Worm (Caenorhabditis elegans) whole organism, late embryonic: ENCODE results near the gene fdgt-2.

Experiments
- C08G9.2 ChIP-seq: sonication (generic microtip); optimal IDR thresholded peaks from 2 replicates; lab custom pipeline; 2016; ENCODE audit warnings: mild to moderate bottlenecking, missing genetic modification characterization, moderate library complexity, missing compliant biosample characterization
- C38D4.7 ChIP-seq: fragments of 200-800 bp; sonication (Bioruptor generic); optimal IDR thresholded peaks from 2 replicates; lab custom pipeline; 2018; ENCODE audit warnings: mild to moderate bottlenecking, missing genetic modification characterization, moderate library complexity, missing compliant biosample characterization
- F13H6.1 ChIP-seq: sonication (generic microtip); optimal IDR thresholded peaks from 2 replicates; lab custom pipeline; 2016; ENCODE audit warnings: missing genetic modification characterization, missing compliant biosample characterization
- K02D7.2 ChIP-seq: sonication (generic microtip); optimal IDR thresholded peaks from 2 replicates; lab custom pipeline; 2017; ENCODE audit warnings: mild to moderate bottlenecking, missing genetic modification characterization, missing compliant biosample characterization
- K09A11.1 ChIP-seq: sonication (generic microtip); optimal IDR thresholded peaks from 2 replicates; lab custom pipeline; 2017; ENCODE audit warnings: antibody characterized with exemption, mild to moderate bottlenecking, missing genetic modification characterization, missing compliant biosample characterization; ENCODE audit not compliant: insufficient read depth
- ceh-14 ChIP-seq: sonication (generic microtip); optimal IDR thresholded peaks from 2 replicates; lab custom pipeline; 2016; ENCODE audit warnings: missing genotype, missing genetic modification characterization, missing compliant biosample characterization
- ceh-18 ChIP-seq: sonication (generic microtip); optimal IDR thresholded peaks from 2 replicates; lab custom pipeline; 2016; ENCODE audit warnings: missing genetic modification characterization, missing compliant biosample characterization
- ceh-31 ChIP-seq: sonication (generic microtip); optimal IDR thresholded peaks from 2 replicates; lab custom pipeline; 2016; ENCODE audit warnings: missing genetic modification characterization, missing compliant biosample characterization
- dve-1 ChIP-seq: sonication (generic microtip); optimal IDR thresholded peaks from 2 replicates; lab custom pipeline; 2017; ENCODE audit warnings: antibody characterized with exemption, mild to moderate bottlenecking, missing genetic modification characterization, missing compliant biosample characterization
- elt-2 ChIP-seq: sonication (generic microtip); optimal IDR thresholded peaks from 2 replicates; lab custom pipeline; 2016; ENCODE audit warnings: missing genetic modification reagents, missing genetic modification characterization, missing compliant biosample characterization
- elt-4 ChIP-seq: sonication (generic microtip); optimal IDR thresholded peaks from 2 replicates; lab custom pipeline; 2016; ENCODE audit warnings: missing genetic modification characterization, missing compliant biosample characterization
- fax-1 ChIP-seq: sonication (generic microtip); optimal IDR thresholded peaks from 2 replicates; lab custom pipeline; 2016; ENCODE audit warnings: missing genotype, missing genetic modification characterization, missing compliant biosample characterization
- fkh-10 ChIP-seq: fragments of 150-350 bp; optimal IDR thresholded peaks from 2 replicates; lab custom pipeline; 2014; ENCODE audit warnings: missing biosample characterization, missing genetic modification reagents, missing genetic modification characterization
- hlh-6 ChIP-seq: sonication (generic microtip); optimal IDR thresholded peaks from 2 replicates; lab custom pipeline; 2016; ENCODE audit warnings: missing genotype, missing genetic modification characterization, missing compliant biosample characterization
- hlh-8 ChIP-seq: sonication (generic microtip); optimal IDR thresholded peaks from 2 replicates; lab custom pipeline; 2016; ENCODE audit warnings: missing genotype, missing genetic modification characterization, missing compliant biosample characterization
- lin-11 ChIP-seq: fragments of 200-800 bp; sonication (Bioruptor generic); optimal IDR thresholded peaks from 2 replicates; lab custom pipeline; 2018; ENCODE audit warnings: mild to moderate bottlenecking, missing genetic modification characterization, missing compliant biosample characterization
- madf-2 ChIP-seq: sonication (generic microtip); optimal IDR thresholded peaks from 2 replicates; lab custom pipeline; 2017; ENCODE audit warnings: missing genetic modification characterization, missing compliant biosample characterization
- nfya-1 ChIP-seq: sonication (generic microtip); optimal IDR thresholded peaks from 2 replicates; lab custom pipeline; 2017; ENCODE audit warnings: missing genetic modification characterization, mild to moderate bottlenecking, missing compliant biosample characterization, antibody characterized with exemption, moderate library complexity
- nhr-11 ChIP-seq: fragments of 150-350 bp; optimal IDR thresholded peaks from 2 replicates; lab custom pipeline; 2014; ENCODE audit warnings: missing biosample characterization, missing genetic modification characterization
- nhr-232 ChIP-seq: sonication (generic microtip); optimal IDR thresholded peaks from 2 replicates; lab custom pipeline; 2016; ENCODE audit warnings: missing genetic modification characterization, missing compliant biosample characterization
- pax-1 ChIP-seq: fragments of 150-350 bp; optimal IDR thresholded peaks from 2 replicates; lab custom pipeline; 2014; ENCODE audit warnings: missing biosample characterization, missing genetic modification characterization
- pha-2 ChIP-seq: sonication (generic microtip); optimal IDR thresholded peaks from 2 replicates; lab custom pipeline; 2017; ENCODE audit warnings: mild to moderate bottlenecking, missing genetic modification characterization, missing compliant biosample characterization
- pha-4 ChIP-seq: fragments of 150-350 bp; optimal IDR thresholded peaks from 2 replicates; lab custom pipeline; 2018; ENCODE audit warnings: missing biosample characterization, missing genetic modification reagents, missing genetic modification characterization
- pros-1 ChIP-seq: fragments of 150-350 bp; optimal IDR thresholded peaks from 2 replicates; lab custom pipeline; 2014; ENCODE audit warnings: missing biosample characterization, missing genetic modification reagents, missing genetic modification characterization
- ref-2 ChIP-seq: sonication (generic microtip); optimal IDR thresholded peaks from 2 replicates; lab custom pipeline; 2016; ENCODE audit warnings: missing genetic modification characterization, missing compliant biosample characterization
- sox-4 ChIP-seq: sonication (generic microtip); optimal IDR thresholded peaks from 2 replicates; lab custom pipeline; 2017; ENCODE audit warnings: mild to moderate bottlenecking, missing genetic modification characterization, inconsistent platforms, missing compliant biosample characterization
- tbx-2 ChIP-seq: sonication (generic microtip); optimal IDR thresholded peaks from 2 replicates; lab custom pipeline; 2016; ENCODE audit warnings: missing genetic modification characterization, missing compliant biosample characterization
- ttx-3 ChIP-seq: sonication (generic microtip); optimal IDR thresholded peaks from 2 replicates; lab custom pipeline; 2016; ENCODE audit warnings: missing genetic modification reagents, missing genetic modification characterization, missing compliant biosample characterization
- unc-3 ChIP-seq, 2 experiments: fragments of 200-800 bp in 1 of 2; sonication (Bioruptor generic) in 1 of 2; sonication (generic microtip) in 1 of 2; conservative IDR thresholded peaks in 1 of 2; optimal IDR thresholded peaks in 1 of 2; 2 replicates each; pipeline versions ENCODE4 v1.3.6 to Lab custom; 2016 to 2022; ENCODE audit warnings: missing compliant biosample characterization in 2 of 2, missing genetic modification characterization in 2 of 2, missing genetic modification reagents in 1 of 2
- unc-55 ChIP-seq: sonication (generic microtip); optimal IDR thresholded peaks from 2 replicates; lab custom pipeline; 2017; ENCODE audit warnings: missing biosample characterization, missing genetic modification reagents, missing genetic modification characterization
- zip-5 ChIP-seq: sonication (generic microtip); optimal IDR thresholded peaks from 2 replicates; lab custom pipeline; 2016; ENCODE audit warnings: missing genetic modification characterization, missing compliant biosample characterization
- ztf-16 ChIP-seq: sonication (generic microtip); optimal IDR thresholded peaks from 2 replicates; lab custom pipeline; 2017; ENCODE audit warnings: missing genetic modification characterization, missing compliant biosample characterization

Gene fdgt-2

DNA sequence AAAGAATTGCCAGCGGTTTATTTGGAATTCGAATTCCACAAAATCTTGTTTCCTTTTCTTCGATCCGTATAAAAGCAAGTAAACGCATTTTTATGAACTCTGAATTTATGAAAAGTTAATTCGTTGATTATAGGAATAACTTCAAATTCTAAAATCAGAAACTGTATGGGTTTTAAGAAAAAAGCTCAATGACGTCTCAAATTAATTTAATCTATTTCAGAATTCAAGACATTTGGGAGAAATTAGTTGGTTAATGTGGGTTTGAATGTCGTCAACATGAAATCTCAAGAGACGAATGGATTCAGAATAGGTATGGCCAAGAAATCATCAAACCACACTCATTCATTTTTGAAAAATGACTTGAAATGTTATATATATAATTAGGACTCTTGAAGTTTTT is 21.4 kb upstream of the fdgt-2 start, which contains the start of gene F49E12.7:
Gene F49E12.7, minus strand, starts transcription at position 101 of the 400 bp plus-strand sequence.
- TF ChIP-seq F13H6.1 (tag; lab: Kevin White, UChicago): no peak

DNA sequence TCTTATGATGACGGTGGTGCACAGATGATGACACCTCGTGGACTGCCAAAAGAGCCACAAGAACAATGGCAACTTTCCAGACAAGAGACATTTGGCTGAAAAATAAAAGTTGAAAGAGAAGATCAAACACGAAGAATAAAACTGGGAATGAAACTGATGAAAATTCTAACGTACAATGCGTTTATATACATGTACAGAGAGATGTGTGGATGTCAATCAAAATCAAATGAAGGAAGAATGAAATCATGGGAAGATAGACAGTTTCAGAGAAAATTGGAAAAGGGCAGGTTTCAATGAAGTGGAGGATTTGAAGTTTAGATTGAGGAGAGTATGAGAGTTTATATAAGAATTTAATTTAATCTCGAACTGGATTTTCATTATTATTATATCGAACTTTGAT is 18.4 kb upstream of the fdgt-2 start, which contains the start of gene dod-23:
Gene dod-23, minus strand, starts transcription at position 101 of the 400 bp plus-strand sequence.
- no peak for TF ChIP-seq ztf-16 (tag; lab: Kevin White, UChicago)
- TF ChIP-seq unc-3 (GFP tag; conservative IDR thresholded peaks at IDR 0.05; lab: Robert Waterston, UW): no peak
- TF ChIP-seq unc-3 (tag; optimal IDR thresholded peaks at IDR 0.05; lab: Kevin White, UChicago): no peak

ce11 chrII:8399997-8400396 is 17.4 kb upstream of the fdgt-2 start:
- TF ChIP-seq elt-4 (tag; lab: Kevin White, UChicago) (no peak), elt-2 (tag; lab: Kevin White, UChicago) (peak; percentile 41)

- no peak for TF ChIP-seq ttx-3
- TF ChIP-seq, all 69 proteins: peak for 0
These were observed 12.7 kb upstream of the fdgt-2 start, which contains the start of gene skpo-1 for ce11 chrII:8404748-8405147. TSS of gene skpo-1 (minus strand) at chrII:8404848.

DNA sequence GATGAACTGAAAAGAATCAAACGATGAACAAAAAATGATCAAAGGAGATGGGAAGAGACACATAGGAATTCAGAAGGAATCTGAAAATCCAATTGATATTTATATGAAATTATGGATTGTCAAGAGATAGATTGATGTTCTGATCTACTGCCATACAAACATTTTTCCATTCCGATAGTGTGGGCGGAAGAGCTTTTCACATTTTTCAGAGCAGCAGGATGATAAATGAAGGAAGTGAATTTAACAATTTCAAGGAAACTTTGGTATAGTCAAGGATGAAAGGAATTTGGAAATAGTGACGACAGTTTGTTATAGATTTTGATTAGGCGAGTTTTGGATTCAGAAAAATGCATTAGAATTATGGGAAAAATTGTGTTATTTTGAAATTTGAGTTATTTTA is 12.1 kb upstream of the fdgt-2 start, which contains the start of gene ubc-24:
Gene ubc-24, plus strand, starts transcription at position 301 of the 400 bp plus-strand sequence.
- TF ChIP-seq C38D4.7 (GFP tag; lab: Kevin White, UChicago): no peak
- TF ChIP-seq hlh-8 (tag; lab: Kevin White, UChicago): no peak

- TF ChIP-seq ceh-18 (tag; lab: Kevin White, UChicago): no peak
- no peak for TF ChIP-seq nhr-11 (tag; lab: Kevin White, UChicago)
- no peak for TF ChIP-seq lin-11 (tag; lab: Kevin White, UChicago)
- TF ChIP-seq tbx-2 (tag; lab: Kevin White, UChicago): no peak
- TF ChIP-seq C08G9.2 (tag; lab: Kevin White, UChicago): no peak
- TF ChIP-seq fax-1 (tag; lab: Kevin White, UChicago): no peak
- no peak for TF ChIP-seq hlh-8 (tag; lab: Kevin White, UChicago)
- TF ChIP-seq pax-1 (tag; lab: Kevin White, UChicago): no peak
- no peak for TF ChIP-seq madf-2
- no peak for TF ChIP-seq K02D7.2 (tag; lab: Kevin White, UChicago)
These were observed 9.9 kb upstream of the fdgt-2 start, which contains the start of gene sra-13 for ce11 chrII:8407491-8407890. TSS of gene sra-13 (plus strand) at chrII:8407685.

DNA sequence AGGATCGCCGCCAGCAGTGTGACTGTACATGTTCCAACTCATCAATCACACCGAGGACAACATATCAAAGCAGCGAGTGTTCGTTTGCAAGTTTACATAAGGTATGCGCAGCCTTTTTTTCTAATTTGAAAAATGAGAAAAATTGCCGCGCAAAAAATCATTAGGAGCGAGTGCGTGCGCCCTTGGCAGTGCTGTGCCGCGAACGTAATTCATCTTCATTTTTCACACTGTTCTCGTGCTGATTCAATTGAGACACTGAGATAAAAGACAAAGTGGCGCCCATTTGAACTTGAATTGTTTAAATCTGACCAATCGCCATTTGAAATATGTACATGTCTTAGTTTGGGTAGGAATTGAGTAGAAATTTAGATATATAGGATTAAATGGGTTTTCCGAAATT is 7.9 kb upstream of the fdgt-2 start:
- TF ChIP-seq fkh-10: no peak

DNA sequence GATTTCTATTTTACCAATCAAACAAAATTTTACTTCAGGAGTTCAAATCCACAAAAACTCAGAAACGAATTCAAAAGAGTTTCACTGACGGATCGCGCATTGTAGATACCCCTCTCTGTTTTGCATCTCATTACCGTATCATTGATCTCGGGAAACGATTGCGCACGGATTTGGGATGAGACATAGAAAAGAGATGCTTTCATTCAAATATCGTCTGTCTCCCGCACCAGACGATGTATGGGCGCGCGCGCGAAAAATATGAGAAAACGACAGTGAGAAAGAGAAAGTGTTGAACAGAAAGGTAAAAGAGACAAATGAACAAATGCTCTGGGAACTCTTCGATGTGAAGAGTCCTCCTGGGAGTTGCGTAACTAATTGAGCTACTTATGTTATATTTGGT is 6.4 kb upstream of the fdgt-2 start:
- TF ChIP-seq nfya-1 (tag; lab: Kevin White, UChicago) (no peak), pha-2 (tag; lab: Kevin White, UChicago) (no peak), nhr-232 (tag; lab: Kevin White, UChicago) (no peak), unc-3 (GFP tag; conservative IDR thresholded peaks at IDR 0.05; lab: Robert Waterston, UW) (no peak), unc-3 (tag; optimal IDR thresholded peaks at IDR 0.05; lab: Kevin White, UChicago) (no peak), zip-5 (tag; lab: Kevin White, UChicago) (no peak), unc-55 (GFP tag; lab: Kevin White, UChicago) (no peak), ceh-14 (tag; lab: Kevin White, UChicago) (no peak), pha-4 (tag; lab: Kevin White, UChicago) (no peak), F13H6.1 (tag; lab: Kevin White, UChicago) (no peak), tbx-2 (tag; lab: Kevin White, UChicago) (no peak), K09A11.1 (tag; lab: Kevin White, UChicago) (no peak), lin-11 (tag; lab: Kevin White, UChicago) (no peak), dve-1 (tag; lab: Kevin White, UChicago) (no peak), pros-1 (no peak), elt-4 (tag; lab: Kevin White, UChicago) (no peak), ceh-31 (tag; lab: Kevin White, UChicago) (no peak), hlh-6 (no peak), ref-2 (tag; lab: Kevin White, UChicago) (no peak), sox-4 (tag; lab: Kevin White, UChicago) (no peak)
- TF ChIP-seq, all 69 proteins: peak for 0
